Fruit fly (Drosophila melanogaster): ENCODE results near the gene Mnt.
A peak's percentile ranks its signal among the peaks of the same experiment; 100 is the strongest.

Mnt gene

dm6 chrX:3677847-3678411 lies 6.3 kb downstream of the Mnt start (continued):
- TF ChIP-seq BtbVII (GFP tag; optimal IDR thresholded peaks at IDR 0.05) (peak; percentile 73), ken (GFP tag; IDR thresholded peaks at IDR 0.05) (0 out of 3 replicates have a peak, but pooled peaks have one; percentile 41), shn (GFP tag; optimal IDR thresholded peaks at IDR 0.05) (no peak), CG15011 (GFP tag; optimal IDR thresholded peaks at IDR 0.05) (peak; percentile 23), CG1233 (GFP tag; optimal IDR thresholded peaks at IDR 0.05) (peak; percentile 82), Mes4 (GFP tag; optimal IDR thresholded peaks at IDR 0.05) (no peak), pnt (GFP tag; optimal IDR thresholded peaks at IDR 0.05) (peak; percentile 19), sqz (GFP tag; optimal IDR thresholded peaks at IDR 0.05) (peak; percentile 43), CG31441 (GFP tag; IDR thresholded peaks at IDR 0.05) (peak; percentile 96), GATAe (GFP tag; conservative IDR thresholded peaks at IDR 0.05) (no peak), Hmr (GFP tag; optimal IDR thresholded peaks at IDR 0.05) (peak; percentile 83), maf-S (GFP tag; optimal IDR thresholded peaks at IDR 0.05) (no peak), her (GFP tag; optimal IDR thresholded peaks at IDR 0.05) (no peak), NC2β (GFP tag; optimal IDR thresholded peaks at IDR 0.05) (no peak), gcm (GFP tag; optimal IDR thresholded peaks at IDR 0.05) (peak; percentile 81), Dfd (GFP tag; optimal IDR thresholded peaks at IDR 0.05) (no peak), HLHmδ (GFP tag; optimal IDR thresholded peaks at IDR 0.05) (peak; percentile 60), exex (tag; optimal IDR thresholded peaks at IDR 0.05) (peak; percentile 59), vnd (GFP tag; IDR thresholded peaks at IDR 0.05; ENCODE audit: partially characterized antibody) (no peak), CG11093 (GFP tag; IDR thresholded peaks at IDR 0.05) (peak; percentile 67; the same call in 2 of the 3 replicates), Nf-YC (tag; optimal IDR thresholded peaks at IDR 0.05) (peak; percentile 70), slp2 (GFP tag; optimal IDR thresholded peaks at IDR 0.05) (no peak), bcd (GFP tag; optimal IDR thresholded peaks at IDR 0.05) (peak; percentile 88), dmrt11E (tag; optimal IDR thresholded peaks at IDR 0.05) (peak; percentile 88), Gug (GFP tag; IDR thresholded peaks at IDR 0.05) (peak; percentile 49; the same call in 2 of the 4 replicates), CG17361 (GFP tag; IDR thresholded peaks at IDR 0.05) (peak; percentile 97), PHDP (tag; optimal IDR thresholded peaks at IDR 0.05) (peak; percentile 82), ap (GFP tag; IDR thresholded peaks at IDR 0.05) (no peak; the same call in none of the 2 replicates), Fer2 (tag; optimal IDR thresholded peaks at IDR 0.05) (peak; percentile 31), CG7928 (GFP tag; optimal IDR thresholded peaks at IDR 0.05) (no peak), Awh (GFP tag; IDR thresholded peaks at IDR 0.05) (0 out of 2 replicates have a peak, but pooled peaks have one; percentile 47), hkb (optimal IDR thresholded peaks at IDR 0.05) (no peak), hkb (GFP tag; IDR thresholded peaks at IDR 0.05) (peak; percentile 74; the same call in 1 of the 2 replicates), Ets65A (GFP tag) (peak; percentile 94), YL-1 (GFP tag; optimal IDR thresholded peaks at IDR 0.05) (peak; percentile 57), CG6654 (GFP tag; optimal IDR thresholded peaks at IDR 0.05) (peak; percentile 77), CG7357 (GFP tag; IDR thresholded peaks at IDR 0.05) (peak; percentile 51; the same call in 2 of the 3 replicates), CG15514 (GFP tag; optimal IDR thresholded peaks at IDR 0.05) (peak; percentile 50), CG34376 (GFP tag; optimal IDR thresholded peaks at IDR 0.05) (no peak), pfk (GFP tag; optimal IDR thresholded peaks at IDR 0.05) (no peak), Bgb (GFP tag; IDR thresholded peaks at IDR 0.05; ENCODE audit: partially characterized antibody) (no peak), az2 (GFP tag; optimal IDR thresholded peaks at IDR 0.05) (peak; percentile 68), HLH3B (GFP tag; IDR thresholded peaks at IDR 0.05) (peak; percentile 59; the same call in 1 of the 2 replicates), CG9727 (GFP tag; optimal IDR thresholded peaks at IDR 0.05) (peak; percentile 88), slbo (GFP tag; IDR thresholded peaks at IDR 0.05) (peak; percentile 69), CG13287 (GFP tag; IDR thresholded peaks at IDR 0.05; ENCODE audit: partially characterized antibody) (no peak), Drgx (GFP tag; IDR thresholded peaks at IDR 0.05) (peak; percentile 73), Atf3 (GFP tag; optimal IDR thresholded peaks at IDR 0.05) (peak; percentile 20), CG4707 (GFP tag; optimal IDR thresholded peaks at IDR 0.05) (peak; percentile 14), amos (GFP tag; IDR thresholded peaks at IDR 0.05; ENCODE audit: partially characterized antibody) (no peak)
